Fruit fly (Drosophila melanogaster): ENCODE measurements around the gene Galk.

Gene Galk

DNA sequence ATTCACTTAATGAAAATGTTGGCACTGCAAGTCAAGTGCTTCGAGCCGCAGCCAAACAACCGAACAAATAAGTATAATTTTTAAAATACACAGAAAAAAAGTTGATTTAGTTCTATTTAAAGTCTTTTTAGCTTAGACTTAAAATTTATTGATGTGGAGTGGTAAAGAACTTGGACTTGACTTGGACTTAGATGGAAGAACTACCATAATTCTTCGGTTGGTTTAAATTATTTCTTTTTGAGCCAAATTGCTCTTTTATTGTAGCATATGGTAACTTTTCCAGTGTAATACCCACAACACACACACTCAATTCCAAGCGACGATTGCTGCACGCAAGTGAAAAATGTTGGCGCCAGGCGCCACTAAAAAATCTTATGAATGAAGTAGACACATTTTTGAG is 42.2 kb upstream of the Galk start:
- TF ChIP-seq CG32121 (GFP tag; IDR thresholded peaks at IDR 0.05) (no peak), CG10348 (GFP tag; IDR thresholded peaks at IDR 0.05) (no peak), CG12605 (GFP tag; IDR thresholded peaks at IDR 0.05) (no peak), Pif1A (GFP tag; optimal IDR thresholded peaks at IDR 0.05) (no peak), CG34367 (tag; optimal IDR thresholded peaks at IDR 0.05) (no peak), CG15710 (tag; optimal IDR thresholded peaks at IDR 0.05) (no peak), CG4496 (GFP tag; IDR thresholded peaks at IDR 0.05) (no peak), Snoo (tag; optimal IDR thresholded peaks at IDR 0.05) (no peak), gl (tag; optimal IDR thresholded peaks at IDR 0.05) (no peak), Pif1B (GFP tag; optimal IDR thresholded peaks at IDR 0.05) (no peak), CG8301 (tag; optimal IDR thresholded peaks at IDR 0.05) (no peak), D1 (tag; optimal IDR thresholded peaks at IDR 0.05) (no peak), CG14655 (GFP tag; optimal IDR thresholded peaks at IDR 0.05) (no peak), Ets98B (GFP tag; IDR thresholded peaks at IDR 0.05) (no peak), EcR (GFP tag; optimal IDR thresholded peaks at IDR 0.05) (no peak)

DNA sequence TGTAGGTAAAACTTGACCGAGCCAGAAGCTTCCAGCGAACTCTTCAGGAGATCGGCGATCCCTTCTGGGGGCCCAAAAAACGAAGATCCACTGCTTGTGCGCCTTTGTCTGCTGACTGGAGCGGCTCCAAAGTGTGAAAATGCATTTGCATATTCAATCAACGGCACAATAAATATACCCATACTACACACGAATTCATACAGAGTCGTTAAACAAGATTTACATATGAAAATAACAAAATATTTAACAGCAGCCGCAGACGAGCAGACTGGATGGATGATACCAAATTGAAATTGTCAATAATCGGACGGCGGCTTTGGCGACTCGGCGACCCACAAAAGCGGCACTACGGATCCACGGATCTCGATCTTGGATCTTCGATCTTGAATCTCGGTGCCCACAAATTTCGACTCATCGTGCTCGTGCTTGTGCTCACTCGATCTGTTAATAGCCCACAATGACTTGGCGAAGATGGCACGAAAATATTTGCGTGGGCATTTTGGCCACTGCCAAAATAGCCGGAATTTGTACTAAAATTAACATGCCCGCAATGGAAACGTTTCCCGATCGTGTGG is 41.3 kb upstream of the Galk start:
- no peak for TF ChIP-seq Pif1A (GFP tag; optimal IDR thresholded peaks at IDR 0.05)

DNA sequence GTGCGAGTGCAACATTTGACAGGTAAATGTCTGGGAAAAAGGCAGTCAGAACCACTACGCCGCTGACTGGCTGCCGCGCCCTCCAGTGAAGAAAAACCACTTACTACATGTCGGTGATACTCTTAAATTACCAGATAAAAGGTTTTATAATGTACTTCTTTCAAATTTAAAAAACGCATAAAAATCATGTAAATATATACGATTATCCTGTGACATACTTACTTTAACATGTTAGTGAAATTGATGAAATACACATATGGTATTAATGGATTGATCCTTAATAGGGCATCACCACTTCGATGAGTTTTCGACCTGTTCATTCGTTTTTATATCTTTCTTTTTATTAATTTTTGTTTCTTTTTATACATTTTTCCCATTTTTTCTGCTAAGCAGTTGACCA is 40.7 kb upstream of the Galk start:
- TF ChIP-seq CG10348 (GFP tag; IDR thresholded peaks at IDR 0.05) = no peak
- no peak for TF ChIP-seq Ets98B (GFP tag; IDR thresholded peaks at IDR 0.05)
- TF ChIP-seq fd96Ca (GFP tag; IDR thresholded peaks at IDR 0.05) = no peak
- TF ChIP-seq EcR (GFP tag; optimal IDR thresholded peaks at IDR 0.05) = no peak
- TF ChIP-seq CG8159 (tag; optimal IDR thresholded peaks at IDR 0.05) = no peak

DNA sequence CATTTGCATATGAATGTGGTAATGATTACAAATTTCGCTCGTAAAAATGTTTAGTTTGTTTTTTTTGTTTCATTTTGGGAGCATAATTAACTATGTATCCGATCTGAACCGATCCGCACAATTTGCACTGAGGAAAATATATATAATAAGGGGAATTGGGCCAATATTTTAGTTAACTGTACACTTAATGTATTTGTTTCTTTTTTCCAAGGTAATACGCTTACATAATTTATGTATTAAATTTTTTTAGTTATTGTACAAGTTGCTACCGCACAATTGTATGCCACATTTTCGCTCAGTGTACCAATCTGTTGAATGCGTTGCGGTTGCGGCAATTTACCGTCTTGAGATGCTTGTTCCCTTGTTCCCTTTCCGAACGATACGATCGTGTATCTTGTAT is 39.8 kb upstream of the Galk start:
- no peak for TF ChIP-seq CG10348 (GFP tag; IDR thresholded peaks at IDR 0.05)
- no peak for TF ChIP-seq CG9948 (tag; optimal IDR thresholded peaks at IDR 0.05)
- no peak for TF ChIP-seq fd96Ca (GFP tag; IDR thresholded peaks at IDR 0.05)
- peak; percentile 23 for TF ChIP-seq CG15710 (tag; optimal IDR thresholded peaks at IDR 0.05)
- TF ChIP-seq Pif1A (GFP tag; optimal IDR thresholded peaks at IDR 0.05) = peak; percentile 20
- no peak for TF ChIP-seq CG32121 (GFP tag; IDR thresholded peaks at IDR 0.05)
- no peak for TF ChIP-seq CG4496 (GFP tag; IDR thresholded peaks at IDR 0.05)
- no peak for TF ChIP-seq EcR (GFP tag; optimal IDR thresholded peaks at IDR 0.05)
- TF ChIP-seq CG8159 (tag; optimal IDR thresholded peaks at IDR 0.05) = peak; percentile 44
- peak; percentile 23 for TF ChIP-seq CG17806 (tag; optimal IDR thresholded peaks at IDR 0.05)
- no peak for TF ChIP-seq CG8301 (tag; optimal IDR thresholded peaks at IDR 0.05)
- TF ChIP-seq Pif1B (GFP tag; optimal IDR thresholded peaks at IDR 0.05) = no peak
- TF ChIP-seq Snoo (tag; optimal IDR thresholded peaks at IDR 0.05) = no peak
- TF ChIP-seq CG13204 (GFP tag; optimal IDR thresholded peaks at IDR 0.05) = no peak
- TF ChIP-seq gl (tag; optimal IDR thresholded peaks at IDR 0.05) = no peak

DNA sequence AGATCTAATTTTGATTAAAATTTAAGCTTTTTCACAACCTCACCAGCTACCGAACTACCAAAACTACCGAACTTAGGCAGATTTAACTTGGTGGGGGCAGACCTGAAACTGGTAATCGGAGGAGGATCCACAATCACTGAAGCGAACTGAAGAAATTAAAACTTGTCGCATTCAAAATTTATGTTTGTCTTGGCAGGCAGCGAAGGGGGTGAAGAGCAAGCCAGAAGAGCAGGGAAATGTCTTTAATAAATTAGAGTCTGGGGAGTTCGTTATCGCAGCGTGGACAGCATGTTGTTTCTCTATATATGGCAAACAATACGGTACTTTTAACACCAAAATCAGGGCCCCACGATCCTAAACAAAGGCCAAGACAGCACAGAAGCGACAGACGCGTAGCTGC is 39.3 kb upstream of the Galk start:
- TF ChIP-seq CG10348 (GFP tag; IDR thresholded peaks at IDR 0.05) = no peak

DNA sequence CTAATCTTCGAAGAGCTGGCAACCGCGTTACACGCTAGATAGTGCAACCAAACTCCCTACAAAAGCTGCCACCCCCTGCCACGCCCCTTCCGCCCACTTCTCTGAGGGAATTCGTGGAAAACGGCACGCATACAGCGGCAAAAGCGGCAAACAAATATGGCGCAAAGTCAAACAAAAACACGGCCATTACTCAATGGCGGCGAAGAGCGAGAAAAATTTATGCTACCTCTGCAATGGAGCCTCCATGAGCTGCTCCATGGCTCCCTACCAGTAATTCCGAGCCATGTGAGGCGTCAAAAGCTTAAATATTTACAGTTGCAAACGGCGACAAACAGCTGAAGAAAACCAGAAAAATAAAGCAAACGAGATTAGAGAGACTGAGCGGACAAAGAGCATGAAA is 38.9 kb upstream of the Galk start:
- TF ChIP-seq CG10348 (GFP tag; IDR thresholded peaks at IDR 0.05) (no peak), CG4496 (GFP tag; IDR thresholded peaks at IDR 0.05) (no peak), D1 (tag; optimal IDR thresholded peaks at IDR 0.05) (no peak), Pif1A (GFP tag; optimal IDR thresholded peaks at IDR 0.05) (no peak), Snoo (tag; optimal IDR thresholded peaks at IDR 0.05) (no peak), CG17806 (tag; optimal IDR thresholded peaks at IDR 0.05) (no peak), EcR (GFP tag; optimal IDR thresholded peaks at IDR 0.05) (no peak), CG12605 (GFP tag; IDR thresholded peaks at IDR 0.05) (no peak), gl (tag; optimal IDR thresholded peaks at IDR 0.05) (no peak)

DNA sequence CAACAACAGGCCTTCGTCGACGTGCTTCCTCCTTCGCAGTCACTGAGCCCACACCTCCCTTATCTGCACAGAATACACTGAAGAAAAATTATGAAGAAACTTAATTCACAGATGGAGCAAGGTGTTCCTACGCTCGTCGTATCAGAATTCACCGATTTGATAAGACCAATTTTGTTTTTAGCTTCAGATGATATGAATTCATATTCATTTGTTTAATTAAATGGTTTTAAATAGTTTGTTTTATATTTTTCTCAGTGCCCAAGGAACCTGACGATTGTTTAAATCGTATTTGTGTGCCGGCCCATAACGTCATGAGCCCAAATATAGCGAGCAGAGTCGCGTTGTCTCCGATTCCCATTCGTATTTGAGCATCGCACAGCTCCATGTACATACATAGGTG is 37.7 kb upstream of the Galk start:
- TF ChIP-seq rn (GFP tag; IDR thresholded peaks at IDR 0.05) (no peak), CG14655 (GFP tag; optimal IDR thresholded peaks at IDR 0.05) (peak; percentile 39), CG34367 (tag; optimal IDR thresholded peaks at IDR 0.05) (peak; percentile 1), CG32121 (GFP tag; IDR thresholded peaks at IDR 0.05) (no peak), D1 (tag; optimal IDR thresholded peaks at IDR 0.05) (no peak)

All from whole organism, pupa.